Worm (Caenorhabditis elegans): Measurements from ENCODE around the gene C56E6.7.

C56E6.7 gene

ce11 chrII:6562203-6562867 is 46.0 kb downstream of the C56E6.7 start:
- TF ChIP-seq lin-29 (GFP tag; IDR thresholded peaks at IDR 0.05): 0 out of 2 replicates have a peak, but pooled peaks have one; percentile 37
- TF ChIP-seq mdt-29 (GFP tag; IDR thresholded peaks at IDR 0.05): no peak
- TF ChIP-seq jun-1 (tag; optimal IDR thresholded peaks at IDR 0.05): no peak
- TF ChIP-seq cey-2 (tag; optimal IDR thresholded peaks at IDR 0.05; ENCODE audit: borderline replicate concordance, insufficient read depth): peak; percentile 82
- no peak for TF ChIP-seq lin-39 (tag; optimal IDR thresholded peaks at IDR 0.05)
- no peak for TF ChIP-seq ceh-32 (tag; optimal IDR thresholded peaks at IDR 0.05; ENCODE audit: poor library complexity)
- TF ChIP-seq mdl-1 (tag; optimal IDR thresholded peaks at IDR 0.05): peak in 1 of 2 experiments; percentile 54
- TF ChIP-seq nhr-25 (tag; optimal IDR thresholded peaks at IDR 0.05; ENCODE audit: borderline replicate concordance, insufficient read depth): peak; percentile 91
- TF ChIP-seq nhr-28 (tag; optimal IDR thresholded peaks at IDR 0.05): peak; percentile 70
- TF ChIP-seq spr-1 (tag; optimal IDR thresholded peaks at IDR 0.05): no peak
- peak; percentile 69 for TF ChIP-seq nhr-48 (tag; optimal IDR thresholded peaks at IDR 0.05)
- peak; percentile 37 for TF ChIP-seq mxl-3 (GFP tag; optimal IDR thresholded peaks at IDR 0.05)
- TF ChIP-seq unc-62 (GFP tag; optimal IDR thresholded peaks at IDR 0.05 in 1 of 2): peak in 1 of 2 experiments; percentile 92
- no peak for TF ChIP-seq unc-62 (tag; optimal IDR thresholded peaks at IDR 0.05)
- TF ChIP-seq dve-1 (tag; optimal IDR thresholded peaks at IDR 0.05; ENCODE audit: insufficient read depth): peak; percentile 27
- TF ChIP-seq daf-16 (GFP tag; optimal IDR thresholded peaks at IDR 0.05): peak in 1 of 2 experiments; percentile 62
- TF ChIP-seq daf-16 (tag; optimal IDR thresholded peaks at IDR 0.05): peak; percentile 12
- TF ChIP-seq hlh-11 (tag; optimal IDR thresholded peaks at IDR 0.05): peak; percentile 61
- TF ChIP-seq ama-1 (optimal IDR thresholded peaks at IDR 0.05): peak; percentile 10

- TF ChIP-seq snpc-4 (tag; optimal IDR thresholded peaks at IDR 0.05): no peak
- TF ChIP-seq nhr-237 (tag; optimal IDR thresholded peaks at IDR 0.05): no peak
- TF ChIP-seq madf-5 (GFP tag; IDR thresholded peaks at IDR 0.05): no peak
- TF ChIP-seq sdz-12 (GFP tag; optimal IDR thresholded peaks at IDR 0.05): no peak
- TF ChIP-seq ceh-82 (tag; optimal IDR thresholded peaks at IDR 0.05): no peak
- TF ChIP-seq lsy-2 (tag; optimal IDR thresholded peaks at IDR 0.05): peak in 1 of 2 experiments; percentile 27
- no peak for TF ChIP-seq aly-2 (tag; optimal IDR thresholded peaks at IDR 0.05)
- no peak for TF ChIP-seq zfp-2 (tag; optimal IDR thresholded peaks at IDR 0.05)
- TF ChIP-seq unc-62 (GFP tag; optimal IDR thresholded peaks at IDR 0.05 in 1 of 2): peak in 1 of 2 experiments; percentile 13
- no peak for TF ChIP-seq unc-62 (tag; optimal IDR thresholded peaks at IDR 0.05)
- no peak for TF ChIP-seq ZK337.2 (GFP tag; IDR thresholded peaks at IDR 0.05)
- no peak for TF ChIP-seq lin-15B (tag; optimal IDR thresholded peaks at IDR 0.05)
- no peak for TF ChIP-seq lin-39 (tag; optimal IDR thresholded peaks at IDR 0.05)
- no peak for TF ChIP-seq spr-3 (GFP tag; optimal IDR thresholded peaks at IDR 0.05)
- no peak for TF ChIP-seq dpl-1 (GFP tag; optimal IDR thresholded peaks at IDR 0.05)
- TF ChIP-seq unc-39 (tag; optimal IDR thresholded peaks at IDR 0.05): no peak
- TF ChIP-seq hlh-30 (tag; optimal IDR thresholded peaks at IDR 0.05; ENCODE audit: insufficient read depth): no peak
- TF ChIP-seq dmd-8 (GFP tag; IDR thresholded peaks at IDR 0.05): no peak
- TF ChIP-seq egl-27 (tag; optimal IDR thresholded peaks at IDR 0.05): no peak
- TF ChIP-seq duxl-1 (tag; optimal IDR thresholded peaks at IDR 0.05; ENCODE audit: poor library complexity): no peak
- TF ChIP-seq mxl-2 (GFP tag; conservative IDR thresholded peaks at IDR 0.05): no peak
- no peak for TF ChIP-seq nhr-77 (tag; optimal IDR thresholded peaks at IDR 0.05)
- TF ChIP-seq mdt-29 (GFP tag; IDR thresholded peaks at IDR 0.05): no peak
- no peak for TF ChIP-seq cey-2 (tag; optimal IDR thresholded peaks at IDR 0.05; ENCODE audit: borderline replicate concordance, insufficient read depth)
- TF ChIP-seq Y75B8A.6 (GFP tag; IDR thresholded peaks at IDR 0.05): no peak
- no peak for TF ChIP-seq nhr-102 (tag; optimal IDR thresholded peaks at IDR 0.05)
- no peak for TF ChIP-seq nhr-76 (tag; optimal IDR thresholded peaks at IDR 0.05)
- no peak for TF ChIP-seq tag-97 (GFP tag; IDR thresholded peaks at IDR 0.05)
- no peak for TF ChIP-seq madf-9 (GFP tag; conservative IDR thresholded peaks at IDR 0.05)
- TF ChIP-seq mxl-3 (GFP tag; optimal IDR thresholded peaks at IDR 0.05): no peak
- TF ChIP-seq dmd-6 (GFP tag; IDR thresholded peaks at IDR 0.05): no peak
- no peak for TF ChIP-seq fkh-10 (GFP tag; optimal IDR thresholded peaks at IDR 0.05)
- TF ChIP-seq D1046.2 (GFP tag; IDR thresholded peaks at IDR 0.05): no peak
- TF ChIP-seq ztf-11 (tag; optimal IDR thresholded peaks at IDR 0.05): no peak
- TF ChIP-seq set-16 (GFP tag; IDR thresholded peaks at IDR 0.05): no peak
- TF ChIP-seq F37D6.2 (tag; optimal IDR thresholded peaks at IDR 0.05): peak; percentile 27
Observed at ce11 chrII:6563238-6563637, 46.9 kb downstream of the C56E6.7 start.
